Fruit fly (Drosophila melanogaster) whole organism, embryonic: ENCODE measurements around the gene Spn88Ea.

ENCODE experiments used
- Aef1 ChIP-seq: fragments of 200-800 bp; sonication (Bioruptor generic); IDR thresholded peaks from 3 replicates; pipeline ENCODE4 v1.3.6; 2022; ENCODE audit warnings: missing biosample characterization, missing genetic modification characterization
- Bgb ChIP-seq: fragments of 200-800 bp; sonication (Bioruptor generic); IDR thresholded peaks from 2 replicates; pipeline ENCODE4 v1.3.6; 2022; ENCODE audit warnings: missing biosample characterization, missing genetic modification characterization; ENCODE audit not compliant: partially characterized antibody
- Blimp-1 ChIP-seq: fragments of 200-800 bp; sonication (Bioruptor generic); optimal IDR thresholded peaks from 3 replicates; lab custom pipeline; 2018; ENCODE audit warnings: missing biosample characterization, missing genetic modification characterization, mild to moderate bottlenecking, moderate library complexity, missing genetic modification reagents
- CG10431 ChIP-seq: fragments of 200-800 bp; sonication (Bioruptor generic); optimal IDR thresholded peaks from 3 replicates; lab custom pipeline; 2018; ENCODE audit warnings: missing biosample characterization, mild to moderate bottlenecking, missing genetic modification characterization
- CG12155 ChIP-seq: fragments of 200-800 bp; sonication (Bioruptor generic); optimal IDR thresholded peaks from 3 replicates; lab custom pipeline; 2016; ENCODE audit warnings: missing biosample characterization, missing genetic modification characterization
- CG1602 ChIP-seq: fragments of 200-800 bp; sonication (Bioruptor generic); optimal IDR thresholded peaks from 3 replicates; lab custom pipeline; 2016; ENCODE audit warnings: missing biosample characterization, missing genetic modification characterization
- CG1603 ChIP-seq: fragments of 200-800 bp; sonication (Bioruptor generic); optimal IDR thresholded peaks from 2 replicates; lab custom pipeline; 2019; ENCODE audit warnings: missing biosample characterization, mild to moderate bottlenecking, missing genetic modification characterization, moderate library complexity
- CG16779 ChIP-seq: fragments of 200-800 bp; sonication (Bioruptor generic); IDR thresholded peaks from 2 replicates; pipeline ENCODE4 v1.3.6; 2022; ENCODE audit warnings: missing biosample characterization, missing genetic modification characterization
- CG17328 ChIP-seq: fragments of 200-800 bp; sonication (Bioruptor generic); IDR thresholded peaks from 2 replicates; pipeline ENCODE4 v1.3.6; 2022; ENCODE audit warnings: missing biosample characterization, missing genetic modification characterization
- CG2120 ChIP-seq: fragments of 200-800 bp; sonication (Bioruptor generic); optimal IDR thresholded peaks from 3 replicates; lab custom pipeline; 2016; ENCODE audit warnings: missing biosample characterization, missing genetic modification characterization
- CG30020 ChIP-seq: fragments of 200-800 bp; optimal IDR thresholded peaks from 2 replicates; lab custom pipeline; 2019; ENCODE audit warnings: missing biosample characterization, mild to moderate bottlenecking, missing genetic modification characterization, moderate library complexity
- CG31388 ChIP-seq: fragments of 200-800 bp; sonication (Bioruptor generic); optimal IDR thresholded peaks from 2 replicates; lab custom pipeline; 2016; ENCODE audit warnings: missing biosample characterization, missing genetic modification characterization
- CG42726 ChIP-seq: fragments of 200-800 bp; sonication (Bioruptor generic); IDR thresholded peaks from 2 replicates; pipeline ENCODE4 v1.3.6; 2022; ENCODE audit warnings: missing biosample characterization, missing genetic modification characterization; ENCODE audit not compliant: partially characterized antibody
- CG4617 ChIP-seq: fragments of 200-800 bp; sonication (Bioruptor generic); optimal IDR thresholded peaks from 3 replicates; lab custom pipeline; 2016; ENCODE audit warnings: missing biosample characterization, missing genetic modification characterization, borderline replicate concordance
- CG7357 ChIP-seq: fragments of 200-800 bp; sonication (Bioruptor generic); IDR thresholded peaks from 3 replicates; pipeline ENCODE4 v1.3.6; 2022; ENCODE audit warnings: missing biosample characterization, missing genetic modification characterization
- CG7786 ChIP-seq: fragments of 200-800 bp; sonication (Bioruptor generic); optimal IDR thresholded peaks from 2 replicates; lab custom pipeline; 2016; ENCODE audit warnings: missing biosample characterization, missing genetic modification characterization
- CkIIα-i1 ChIP-seq: fragments of 200-800 bp; sonication (Bioruptor generic); IDR thresholded peaks from 2 replicates; pipeline ENCODE4 v1.3.6; 2022; ENCODE audit warnings: missing biosample characterization, missing genetic modification characterization
- CoRest ChIP-seq: fragments of 200-800 bp; sonication (Bioruptor generic); optimal IDR thresholded peaks from 3 replicates; lab custom pipeline; 2018; ENCODE audit warnings: missing biosample characterization, mild to moderate bottlenecking, missing genetic modification characterization, moderate library complexity
- Dip3 ChIP-seq: fragments of 200-800 bp; sonication (Bioruptor generic); optimal IDR thresholded peaks from 3 replicates; lab custom pipeline; 2016; ENCODE audit warnings: missing biosample characterization, missing genetic modification characterization
- Dll ChIP-seq: fragments of 200-800 bp; sonication (Bioruptor generic); IDR thresholded peaks from 4 replicates; pipeline ENCODE4 v1.3.6; 2022; ENCODE audit warnings: missing biosample characterization, missing genetic modification characterization; ENCODE audit not compliant: partially characterized antibody
- Fer2 ChIP-seq: fragments of 200-800 bp; sonication (Bioruptor generic); optimal IDR thresholded peaks from 2 replicates; lab custom pipeline; 2018; ENCODE audit warnings: missing biosample characterization, mild to moderate bottlenecking, missing genetic modification characterization, moderate library complexity
- H2.0 ChIP-seq: fragments of 200-800 bp; sonication (Bioruptor generic); IDR thresholded peaks from 2 replicates; pipeline ENCODE4 v1.3.6; 2022; ENCODE audit warnings: missing biosample characterization, missing genetic modification characterization
- Hmx ChIP-seq: fragments of 200-800 bp; sonication (Bioruptor generic); optimal IDR thresholded peaks from 2 replicates; lab custom pipeline; 2016; ENCODE audit warnings: missing biosample characterization, missing genetic modification characterization
- Kr ChIP-seq: fragments of 200-800 bp; sonication (Bioruptor generic); optimal IDR thresholded peaks from 2 replicates; lab custom pipeline; 2017; ENCODE audit warnings: missing biosample characterization, mild to moderate bottlenecking, missing genetic modification characterization
- MESR4 ChIP-seq: fragments of 200-800 bp; sonication (Bioruptor generic); optimal IDR thresholded peaks from 2 replicates; lab custom pipeline; 2018; ENCODE audit warnings: missing biosample characterization, mild to moderate bottlenecking, missing genetic modification characterization, moderate library complexity
- NC2α ChIP-seq: fragments of 200-800 bp; sonication (Bioruptor generic); optimal IDR thresholded peaks from 2 replicates; lab custom pipeline; 2016; ENCODE audit warnings: missing biosample characterization, missing genetic modification characterization
- NK7.1 ChIP-seq: fragments of 200-800 bp; sonication (Bioruptor generic); optimal IDR thresholded peaks from 3 replicates; lab custom pipeline; 2016; ENCODE audit warnings: missing biosample characterization, missing genetic modification characterization
- Nf-YC ChIP-seq: fragments of 200-800 bp; optimal IDR thresholded peaks from 3 replicates; lab custom pipeline; 2019; ENCODE audit warnings: missing biosample characterization, mild to moderate bottlenecking, missing genetic modification characterization, moderate library complexity
- Ravus ChIP-seq: fragments of 200-800 bp; sonication (Bioruptor generic); IDR thresholded peaks from 2 replicates; pipeline ENCODE4 v1.3.6; 2022; ENCODE audit warnings: missing biosample characterization, missing genetic modification characterization
- Rfx ChIP-seq: fragments of 200-800 bp; sonication (Bioruptor generic); IDR thresholded peaks from 2 replicates; pipeline ENCODE4 v1.3.6; 2022; ENCODE audit warnings: missing biosample characterization, missing genetic modification characterization
- Taf1 ChIP-seq: fragments of 200-800 bp; sonication (Bioruptor generic); IDR thresholded peaks from 2 replicates; pipeline ENCODE4 v1.3.6; 2022; ENCODE audit warnings: missing biosample characterization, missing genetic modification characterization
- Usf ChIP-seq: fragments of 200-800 bp; sonication (Bioruptor generic); optimal IDR thresholded peaks from 2 replicates; lab custom pipeline; 2017; ENCODE audit warnings: missing genotype, missing biosample characterization, missing genetic modification characterization
- al ChIP-seq: fragments of 200-800 bp; sonication (Bioruptor generic); IDR thresholded peaks from 2 replicates; pipeline ENCODE4 v1.3.6; 2022; ENCODE audit warnings: missing biosample characterization, missing genetic modification characterization
- chif ChIP-seq, 2 experiments: fragments of 200-800 bp; sonication (Bioruptor generic); optimal IDR thresholded peaks; 3 replicates each; lab custom pipeline; 2016; ENCODE audit warnings: missing biosample characterization in 2 of 2, missing genetic modification characterization in 2 of 2
- chinmo ChIP-seq: fragments of 200-800 bp; sonication (Bioruptor generic); IDR thresholded peaks from 4 replicates; pipeline ENCODE4 v1.3.6; 2022; ENCODE audit warnings: missing biosample characterization, missing genetic modification characterization; ENCODE audit not compliant: partially characterized antibody
- chm ChIP-seq: fragments of 200-800 bp; sonication (Bioruptor generic); IDR thresholded peaks from 2 replicates; pipeline ENCODE4 v1.3.6; 2022; ENCODE audit warnings: missing biosample characterization, missing genetic modification characterization
- crc ChIP-seq: fragments of 200-800 bp; sonication (Bioruptor generic); optimal IDR thresholded peaks from 2 replicates; lab custom pipeline; 2016; ENCODE audit warnings: missing biosample characterization, missing genetic modification characterization
- croc ChIP-seq: fragments of 200-800 bp; sonication (Bioruptor generic); conservative IDR thresholded peaks from 3 replicates; pipeline ENCODE4 v1.3.6; 2022; ENCODE audit warnings: missing biosample characterization, missing genetic modification characterization
- crp ChIP-seq, 2 experiments: fragments of 200-800 bp; sonication (Bioruptor generic); optimal IDR thresholded peaks; 2 replicates in 1 of 2; 3 replicates in 1 of 2; lab custom pipeline; 2017; ENCODE audit warnings: missing biosample characterization in 2 of 2, missing genetic modification characterization in 2 of 2, mild to moderate bottlenecking in 1 of 2, moderate library complexity in 1 of 2
- exex ChIP-seq: fragments of 200-800 bp; sonication (Bioruptor generic); optimal IDR thresholded peaks from 4 replicates; lab custom pipeline; 2018; ENCODE audit warnings: missing biosample characterization, mild to moderate bottlenecking, missing genetic modification characterization, moderate library complexity
- jigr1 ChIP-seq: fragments of 200-800 bp; sonication (Bioruptor generic); IDR thresholded peaks from 3 replicates; pipeline ENCODE4 v1.3.6; 2022; ENCODE audit warnings: missing biosample characterization, missing genetic modification characterization
- knrl ChIP-seq: fragments of 200-800 bp; sonication (Bioruptor generic); IDR thresholded peaks from 3 replicates; pipeline ENCODE4 v1.3.6; 2022; ENCODE audit warnings: missing biosample characterization, missing genetic modification characterization; ENCODE audit not compliant: partially characterized antibody
- lab ChIP-seq: fragments of 200-800 bp; sonication (Bioruptor generic); optimal IDR thresholded peaks from 3 replicates; lab custom pipeline; 2017; ENCODE audit warnings: missing biosample characterization, missing genetic modification characterization, mild to moderate bottlenecking, moderate library complexity, missing genetic modification reagents
- run ChIP-seq: fragments of 200-800 bp; sonication (Bioruptor generic); optimal IDR thresholded peaks from 3 replicates; lab custom pipeline; 2018; ENCODE audit warnings: missing biosample characterization, mild to moderate bottlenecking, missing genetic modification characterization
- shn ChIP-seq: fragments of 200-800 bp; sonication (Bioruptor generic); optimal IDR thresholded peaks from 3 replicates; lab custom pipeline; 2016; ENCODE audit warnings: missing biosample characterization, missing genetic modification characterization
- sim ChIP-seq: fragments of 200-800 bp; sonication (Bioruptor generic); IDR thresholded peaks from 2 replicates; pipeline ENCODE4 v1.3.6; 2022; ENCODE audit warnings: missing biosample characterization, missing genetic modification characterization
- slou ChIP-seq: fragments of 200-800 bp; sonication (Bioruptor generic); optimal IDR thresholded peaks from 3 replicates; lab custom pipeline; 2016; ENCODE audit warnings: missing biosample characterization, missing genetic modification characterization
- ttk ChIP-seq: fragments of 200-800 bp; sonication (Bioruptor generic); IDR thresholded peaks from 2 replicates; pipeline ENCODE4 v2.1.2; 2022; ENCODE audit warnings: missing biosample characterization, missing genetic modification characterization
- zfh2 ChIP-seq: fragments of 200-800 bp; sonication (Bioruptor generic); optimal IDR thresholded peaks from 2 replicates; lab custom pipeline; 2016; ENCODE audit warnings: missing biosample characterization, missing genetic modification characterization

The Spn88Ea gene

dm6 chr3R:15208712-15209499 is 2.7 kb upstream of the Spn88Ea start, which contains the start of the genes Spn88Eb and Mau2 (continued):
- TF ChIP-seq jigr1 (GFP tag; lab: Robert Waterston, UW): no peak
- TF ChIP-seq CG17328: peak; percentile 53
- TF ChIP-seq Aef1 (GFP tag; lab: Robert Waterston, UW): peak; percentile 69
- TF ChIP-seq NK7.1 (GFP tag; lab: Kevin White, UChicago): no peak
- peak; percentile 56; the same call in 2 of the 3 replicates for TF ChIP-seq croc (GFP tag; lab: Robert Waterston, UW)
- TF ChIP-seq CG7357: no peak
- peak; percentile 39 to 55 for TF ChIP-seq chif (GFP tag; optimal IDR thresholded peaks at IDR 0.05; lab: Kevin White, UChicago)
- TF ChIP-seq Rfx (GFP tag; lab: Robert Waterston, UW): peak; percentile 92
- peak; percentile 70 for TF ChIP-seq al (GFP tag; lab: Robert Waterston, UW)
- no peak for TF ChIP-seq CG31388
- peak; percentile 82 for TF ChIP-seq knrl (GFP tag; lab: Robert Waterston, UW)
- no peak for TF ChIP-seq Usf
- TF ChIP-seq Taf1 (GFP tag; lab: Robert Waterston, UW): no peak; the same call in 1 of the 2 replicates
- no peak for TF ChIP-seq exex (tag; lab: Kevin White, UChicago)
- TF ChIP-seq chm (GFP tag; lab: Robert Waterston, UW): peak; percentile 52; the same call in 1 of the 2 replicates
- peak; percentile 67 for TF ChIP-seq Nf-YC
- no peak for TF ChIP-seq run (tag; lab: Kevin White, UChicago)
- TF ChIP-seq Bgb: peak; percentile 79
- TF ChIP-seq H2.0 (GFP tag; lab: Robert Waterston, UW): peak; percentile 67
- TF ChIP-seq CG12155 (GFP tag; lab: Kevin White, UChicago): peak; percentile 64
- no peak for TF ChIP-seq Blimp-1 (GFP tag; lab: Kevin White, UChicago)
- TF ChIP-seq ttk (GFP tag; lab: Robert Waterston, UW): peak; percentile 68
- TF ChIP-seq chinmo (GFP tag; lab: Robert Waterston, UW): 0 out of 4 replicates have a peak, but pooled peaks have one; percentile 52
- peak; percentile 77 for TF ChIP-seq zfh2 (GFP tag; lab: Kevin White, UChicago)
- peak; percentile 72 for TF ChIP-seq CG30020 (tag; lab: Kevin White, UChicago)
- TF ChIP-seq Kr (GFP tag; lab: Kevin White, UChicago): no peak
- TF ChIP-seq sim (GFP tag; lab: Robert Waterston, UW): no peak
- peak; percentile 32 for TF ChIP-seq Ravus (GFP tag; lab: Robert Waterston, UW)
- no peak for TF ChIP-seq lab (GFP tag; lab: Kevin White, UChicago)
- no peak for TF ChIP-seq Hmx (GFP tag; lab: Kevin White, UChicago)
- peak; percentile 43 for TF ChIP-seq CG1602 (GFP tag; lab: Kevin White, UChicago)
- TF ChIP-seq MESR4: peak; percentile 67
- TF ChIP-seq CG10431 (GFP tag; lab: Kevin White, UChicago): no peak
- TF ChIP-seq CG42726: peak; percentile 67
- peak; percentile 81 for TF ChIP-seq CG2120 (GFP tag; lab: Kevin White, UChicago)
- peak; percentile 71 for TF ChIP-seq CG1603
- 0 out of 2 replicates have a peak, but pooled peaks have one; percentile 38 for TF ChIP-seq CG16779 (GFP tag; lab: Robert Waterston, UW)
- TF ChIP-seq shn: peak; percentile 37
- peak; percentile 64 for TF ChIP-seq CG7786 (GFP tag; lab: Kevin White, UChicago)
- no peak for TF ChIP-seq CkIIα-i1 (GFP tag; lab: Robert Waterston, UW)
- peak; percentile 68 for TF ChIP-seq CoRest (tag; lab: Kevin White, UChicago)
- TF ChIP-seq Dll (GFP tag; lab: Robert Waterston, UW): peak; percentile 75; the same call in 3 of the 4 replicates
- TF ChIP-seq Fer2 (tag; lab: Kevin White, UChicago): peak; percentile 52
- TF ChIP-seq crc (GFP tag; lab: Kevin White, UChicago): no peak
- no peak for TF ChIP-seq slou (GFP tag; lab: Kevin White, UChicago)
- peak; percentile 62 for TF ChIP-seq Dip3 (GFP tag; lab: Kevin White, UChicago)
- no peak for TF ChIP-seq NC2α (GFP tag; lab: Kevin White, UChicago)
- peak; percentile 74 for TF ChIP-seq CG4617 (GFP tag; lab: Kevin White, UChicago)
- TF ChIP-seq crp (GFP tag; optimal IDR thresholded peaks at IDR 0.05; lab: Kevin White, UChicago): peak in 1 of 2 experiments; percentile 48
